Fruit fly (Drosophila melanogaster): ENCODE data around the gene CG31709.

- TF ChIP-seq h (optimal IDR thresholded peaks at IDR 0.05) (no peak), psq (optimal IDR thresholded peaks at IDR 0.05) (no peak), Sin3A (optimal IDR thresholded peaks at IDR 0.05) (no peak), insv (optimal IDR thresholded peaks at IDR 0.05) (no peak), Myc (optimal IDR thresholded peaks at IDR 0.05) (no peak)
Observed at dm6 chr2L:9602103-9602502, 22.7 kb upstream of the CG31709 start.

Data from Kc167 (cell line).